Worm (Caenorhabditis elegans): Measurements from ENCODE around the gene C06E1.1.

Gene C06E1.1

DNA sequence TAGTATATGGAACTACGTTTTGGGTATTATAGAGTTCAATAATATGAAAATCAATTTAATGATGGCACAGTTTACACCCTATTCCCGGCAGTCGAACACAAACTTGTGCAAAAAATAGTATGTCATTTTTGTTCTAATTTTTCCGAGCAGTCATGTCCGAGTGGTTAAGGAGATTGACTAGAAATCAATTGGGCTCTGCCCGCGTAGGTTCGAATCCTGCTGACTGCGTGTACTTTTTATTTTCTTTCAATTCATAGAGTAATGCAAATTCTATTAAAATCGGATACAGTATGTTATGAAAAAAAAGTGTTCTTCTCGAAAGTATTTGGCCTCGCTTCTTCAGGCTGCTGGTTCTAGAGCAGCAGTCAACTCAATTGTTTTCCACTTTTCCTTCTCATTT lies 40.4 kb downstream of the C06E1.1 start:
- TF ChIP-seq gmeb-2 (tag; optimal IDR thresholded peaks at IDR 0.05) (no peak), lin-11 (tag; optimal IDR thresholded peaks at IDR 0.05) (no peak), zip-5 (tag; optimal IDR thresholded peaks at IDR 0.05) (no peak), sox-4 (tag; optimal IDR thresholded peaks at IDR 0.05) (no peak), ceh-6 (GFP tag; optimal IDR thresholded peaks at IDR 0.05) (no peak), pax-1 (tag; optimal IDR thresholded peaks at IDR 0.05) (no peak), tbx-2 (tag; optimal IDR thresholded peaks at IDR 0.05) (no peak), sox-2 (GFP tag; IDR thresholded peaks at IDR 0.05) (no peak), hlh-30 (tag; optimal IDR thresholded peaks at IDR 0.05; ENCODE audit: insufficient read depth) (no peak), pha-4 (tag; optimal IDR thresholded peaks at IDR 0.05) (no peak), C38D4.7 (GFP tag; optimal IDR thresholded peaks at IDR 0.05) (no peak), ceh-22 (tag; optimal IDR thresholded peaks at IDR 0.05) (no peak), ceh-31 (tag; optimal IDR thresholded peaks at IDR 0.05) (no peak), elt-2 (tag; optimal IDR thresholded peaks at IDR 0.05) (no peak), elt-4 (tag; optimal IDR thresholded peaks at IDR 0.05) (no peak)

DNA sequence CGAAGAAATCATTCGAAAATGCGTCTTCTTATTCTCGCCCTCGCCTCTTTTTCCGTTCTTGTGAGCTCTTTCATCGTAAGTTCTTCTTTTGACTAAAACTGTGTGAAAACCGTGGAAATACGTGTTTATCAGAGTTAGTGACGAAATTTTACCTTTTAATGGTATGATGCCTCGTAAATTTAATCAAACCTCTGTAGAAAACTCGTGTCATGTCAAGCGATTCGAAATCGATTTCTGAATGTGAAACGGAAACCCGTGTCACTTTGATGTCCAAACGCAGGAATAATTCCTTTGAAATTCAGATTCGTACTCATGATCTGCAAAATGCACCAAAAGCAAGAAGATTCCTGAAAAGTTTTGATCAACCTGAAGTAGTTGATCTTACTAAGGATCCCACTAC lies 43.0 kb downstream of the C06E1.1 start, which contains the start of gene F22B7.3:
F22B7.3 (plus strand) TSS at position 301 of the 400 bp plus-strand sequence.
- TF ChIP-seq Y22D7AL.16 (tag; optimal IDR thresholded peaks at IDR 0.05): no peak

DNA sequence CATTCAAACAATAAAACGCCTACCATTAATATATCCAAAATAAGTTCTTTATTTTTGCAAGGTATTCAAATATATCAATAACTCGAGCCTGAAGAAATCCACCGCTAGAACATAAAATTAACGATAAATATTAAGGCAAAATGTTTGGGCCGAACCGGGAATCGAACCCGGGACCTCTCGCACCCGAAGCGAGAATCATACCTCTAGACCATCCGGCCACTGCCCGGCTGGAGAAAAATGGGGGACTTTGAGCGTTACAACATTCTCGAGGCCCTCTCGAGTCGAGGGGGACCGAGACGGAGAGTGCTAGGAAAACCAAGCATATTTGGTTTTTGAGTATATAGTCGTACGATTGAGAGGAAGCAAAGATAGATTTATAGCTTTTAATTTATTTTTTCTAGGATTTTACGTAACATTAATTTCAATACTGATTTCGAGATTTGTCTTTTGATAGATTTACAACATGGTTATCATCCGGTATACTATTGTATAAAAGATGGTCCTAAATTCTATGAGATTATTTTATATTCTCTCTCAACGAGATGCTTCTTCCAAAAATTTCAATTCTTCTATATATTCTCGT lies 44.7 kb downstream of the C06E1.1 start, which contains the start of gene flp-23:
flp-23 (plus strand) TSS at position 533 of the 583 bp plus-strand sequence.
- TF ChIP-seq unc-42 (tag; optimal IDR thresholded peaks at IDR 0.05): no peak
- peak; percentile 57 for TF ChIP-seq ceh-31 (tag; optimal IDR thresholded peaks at IDR 0.05)
- TF ChIP-seq che-1 (tag; optimal IDR thresholded peaks at IDR 0.05): peak; percentile 79
- TF ChIP-seq npax-4 (tag; optimal IDR thresholded peaks at IDR 0.05): peak; percentile 60
- no peak for TF ChIP-seq unc-55 (GFP tag; optimal IDR thresholded peaks at IDR 0.05)
- peak; percentile 39 for TF ChIP-seq C08G9.2 (tag; optimal IDR thresholded peaks at IDR 0.05)
- peak; percentile 54 for TF ChIP-seq eyg-1 (tag; optimal IDR thresholded peaks at IDR 0.05)
- peak; percentile 53 for TF ChIP-seq ztf-16 (tag; optimal IDR thresholded peaks at IDR 0.05)
- peak; percentile 16 for TF ChIP-seq tbx-7 (tag; optimal IDR thresholded peaks at IDR 0.05)
- TF ChIP-seq ceh-19 (GFP tag; optimal IDR thresholded peaks at IDR 0.05): peak; percentile 64
- no peak for TF ChIP-seq F13H6.1 (tag; optimal IDR thresholded peaks at IDR 0.05)
- TF ChIP-seq ref-2 (tag; optimal IDR thresholded peaks at IDR 0.05): peak; percentile 58
- no peak for TF ChIP-seq fkh-10 (GFP tag; optimal IDR thresholded peaks at IDR 0.05)
- peak; percentile 62 for TF ChIP-seq dve-1 (tag; optimal IDR thresholded peaks at IDR 0.05)
- TF ChIP-seq hlh-13 (GFP tag; optimal IDR thresholded peaks at IDR 0.05): no peak
- TF ChIP-seq odd-2 (tag; optimal IDR thresholded peaks at IDR 0.05): no peak
- peak; percentile 65; the same call in 1 of the 2 replicates for TF ChIP-seq unc-3 (GFP tag; conservative IDR thresholded peaks at IDR 0.05)
- peak; percentile 23 for TF ChIP-seq unc-3 (tag; optimal IDR thresholded peaks at IDR 0.05)
- TF ChIP-seq pag-3 (tag; optimal IDR thresholded peaks at IDR 0.05; ENCODE audit: borderline replicate concordance): no peak
- peak; percentile 68 for TF ChIP-seq fkh-6 (tag; optimal IDR thresholded peaks at IDR 0.05)
- TF ChIP-seq unc-86 (tag; optimal IDR thresholded peaks at IDR 0.05): peak; percentile 63
- peak; percentile 53 for TF ChIP-seq sdc-2 (tag; optimal IDR thresholded peaks at IDR 0.05)
- TF ChIP-seq ceh-2 (tag; optimal IDR thresholded peaks at IDR 0.05): peak; percentile 41
- TF ChIP-seq T23F11.4 (GFP tag; optimal IDR thresholded peaks at IDR 0.05): peak; percentile 51
- peak; percentile 53 for TF ChIP-seq sox-2 (GFP tag; IDR thresholded peaks at IDR 0.05)
- no peak for TF ChIP-seq pha-4 (tag; optimal IDR thresholded peaks at IDR 0.05)
- TF ChIP-seq pha-2 (tag; optimal IDR thresholded peaks at IDR 0.05): peak; percentile 74
- TF ChIP-seq syd-9 (tag; optimal IDR thresholded peaks at IDR 0.05): peak; percentile 6
- TF ChIP-seq nhr-232 (tag; optimal IDR thresholded peaks at IDR 0.05): peak; percentile 69
- TF ChIP-seq ceh-24 (tag; optimal IDR thresholded peaks at IDR 0.05): peak; percentile 10
- peak; percentile 63 for TF ChIP-seq elt-2 (tag; optimal IDR thresholded peaks at IDR 0.05)
- TF ChIP-seq K09A11.1 (tag; optimal IDR thresholded peaks at IDR 0.05; ENCODE audit: insufficient read depth): peak; percentile 56
- peak; percentile 57 for TF ChIP-seq ttx-3 (tag; optimal IDR thresholded peaks at IDR 0.05)
- peak; percentile 27 for TF ChIP-seq Y22D7AL.16 (tag; optimal IDR thresholded peaks at IDR 0.05)
- peak; percentile 33 for TF ChIP-seq rnt-1 (tag; optimal IDR thresholded peaks at IDR 0.05)
- TF ChIP-seq hlh-8 (tag; optimal IDR thresholded peaks at IDR 0.05): no peak
- peak; percentile 66 for TF ChIP-seq sox-4 (tag; optimal IDR thresholded peaks at IDR 0.05)
- peak; percentile 60 for TF ChIP-seq fax-1 (tag; optimal IDR thresholded peaks at IDR 0.05)
- TF ChIP-seq gmeb-2 (tag; optimal IDR thresholded peaks at IDR 0.05): peak; percentile 78
